Worm (Caenorhabditis elegans): ENCODE data around the gene C26B2.7.

DNA sequence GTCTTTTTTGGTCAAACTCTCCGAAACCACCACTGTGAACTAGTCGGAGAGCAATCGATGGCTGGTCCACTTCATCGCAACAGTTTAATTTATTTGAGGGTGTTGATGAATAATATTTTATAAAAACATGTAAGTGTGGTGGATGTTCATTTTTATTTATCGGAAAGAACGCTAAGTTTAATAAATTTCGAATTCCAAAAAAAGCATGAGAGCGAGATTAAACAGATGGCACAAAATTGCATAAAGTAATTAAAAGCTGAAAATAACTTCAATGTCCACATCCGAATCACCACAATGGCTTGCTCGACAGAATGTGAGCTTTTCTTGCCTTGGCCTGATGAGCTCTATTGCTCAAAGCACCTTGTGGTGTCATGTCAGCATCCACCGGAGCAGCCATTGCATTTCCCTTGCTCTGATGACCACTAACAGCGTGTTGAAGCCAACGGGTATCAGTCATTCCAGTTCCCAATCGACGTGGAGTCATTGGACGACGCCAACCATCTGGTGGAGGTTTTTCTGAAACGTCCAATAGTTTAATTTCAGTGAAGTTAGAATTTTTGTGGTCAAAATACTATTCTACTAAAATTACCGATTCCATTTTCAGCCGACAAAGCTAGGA lies 32.2 kb upstream of the C26B2.7 start:
- TF ChIP-seq flt-1 (GFP tag; IDR thresholded peaks at IDR 0.05) (0 out of 2 replicates have a peak, but pooled peaks have one; percentile 11), ref-1 (GFP tag; conservative IDR thresholded peaks at IDR 0.05) (no peak), ztf-23 (GFP tag; IDR thresholded peaks at IDR 0.05) (no peak), ztf-29 (GFP tag; IDR thresholded peaks at IDR 0.05) (no peak), cog-1 (tag; optimal IDR thresholded peaks at IDR 0.05) (no peak), tab-1 (GFP tag; IDR thresholded peaks at IDR 0.05) (no peak), T22C8.4 (GFP tag; IDR thresholded peaks at IDR 0.05) (no peak), med-1 (GFP tag; optimal IDR thresholded peaks at IDR 0.05; ENCODE audit: insufficient read depth) (no peak)
